Fruit fly (Drosophila melanogaster): ENCODE results near the gene CG9628.
A peak's percentile ranks its signal among the peaks of the same experiment; 100 is the strongest.

The CG9628 gene

DNA sequence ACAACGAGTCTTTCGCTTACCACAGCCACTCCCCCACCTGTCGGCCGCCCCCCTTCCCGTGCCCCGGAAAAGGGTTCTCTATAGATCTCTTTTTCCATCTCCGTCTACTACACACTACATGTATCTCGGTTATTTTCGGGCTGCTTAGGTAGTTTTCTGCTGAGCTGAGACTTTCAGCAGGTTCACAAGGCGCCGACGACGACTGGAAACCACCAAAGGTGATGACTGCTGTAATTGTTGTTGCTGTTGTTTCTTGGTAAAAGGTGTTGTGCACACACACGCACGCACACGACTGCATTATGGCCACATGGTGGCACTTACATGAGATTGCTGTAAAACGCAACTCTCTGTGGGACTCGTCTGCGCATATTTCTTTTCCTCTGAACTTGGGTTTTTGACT, 21.1 kb downstream of the CG9628 start:
- no peak for TF ChIP-seq fd85E (GFP tag; optimal IDR thresholded peaks at IDR 0.05)
- no peak for TF ChIP-seq Sox14 (GFP tag; optimal IDR thresholded peaks at IDR 0.05)
- no peak for TF ChIP-seq Hr38 (GFP tag; optimal IDR thresholded peaks at IDR 0.05)
- TF ChIP-seq dsx (GFP tag; optimal IDR thresholded peaks at IDR 0.05; ENCODE audit: poor library complexity, severe bottlenecking) = peak; percentile 26
- no peak for TF ChIP-seq Eip93F (GFP tag; optimal IDR thresholded peaks at IDR 0.05)
- no peak for TF ChIP-seq CG34406 (GFP tag; optimal IDR thresholded peaks at IDR 0.05)
- peak in 1 of 2 experiments; percentile 33 for TF ChIP-seq ss (GFP tag; optimal IDR thresholded peaks at IDR 0.05)

dm6 chr3L:14645120-14645519, 22.5 kb downstream of the CG9628 start:
- TF ChIP-seq CG11762 (GFP tag; optimal IDR thresholded peaks at IDR 0.05; ENCODE audit: insufficient read depth) (no peak), dsx (GFP tag; optimal IDR thresholded peaks at IDR 0.05; ENCODE audit: poor library complexity, severe bottlenecking) (peak; percentile 58)

- TF ChIP-seq vri (GFP tag; optimal IDR thresholded peaks at IDR 0.05) = peak; percentile 89
- no peak for TF ChIP-seq lz (GFP tag; optimal IDR thresholded peaks at IDR 0.05)
- TF ChIP-seq dsx (GFP tag; optimal IDR thresholded peaks at IDR 0.05; ENCODE audit: poor library complexity, severe bottlenecking) = peak; percentile 11
- peak; percentile 70 for TF ChIP-seq Blimp-1 (GFP tag; optimal IDR thresholded peaks at IDR 0.05)
- TF ChIP-seq Eip78C (GFP tag) = peak; percentile 49
- TF ChIP-seq CG6854 (GFP tag; optimal IDR thresholded peaks at IDR 0.05) = peak; percentile 36
- TF ChIP-seq ss (GFP tag; optimal IDR thresholded peaks at IDR 0.05) = peak in 1 of 2 experiments; percentile 6
- TF ChIP-seq svp (GFP tag) = peak; percentile 66
- TF ChIP-seq acj6 (GFP tag; optimal IDR thresholded peaks at IDR 0.05) = no peak
Observed at dm6 chr3L:14645934-14646333, 23.3 kb downstream of the CG9628 start.

DNA sequence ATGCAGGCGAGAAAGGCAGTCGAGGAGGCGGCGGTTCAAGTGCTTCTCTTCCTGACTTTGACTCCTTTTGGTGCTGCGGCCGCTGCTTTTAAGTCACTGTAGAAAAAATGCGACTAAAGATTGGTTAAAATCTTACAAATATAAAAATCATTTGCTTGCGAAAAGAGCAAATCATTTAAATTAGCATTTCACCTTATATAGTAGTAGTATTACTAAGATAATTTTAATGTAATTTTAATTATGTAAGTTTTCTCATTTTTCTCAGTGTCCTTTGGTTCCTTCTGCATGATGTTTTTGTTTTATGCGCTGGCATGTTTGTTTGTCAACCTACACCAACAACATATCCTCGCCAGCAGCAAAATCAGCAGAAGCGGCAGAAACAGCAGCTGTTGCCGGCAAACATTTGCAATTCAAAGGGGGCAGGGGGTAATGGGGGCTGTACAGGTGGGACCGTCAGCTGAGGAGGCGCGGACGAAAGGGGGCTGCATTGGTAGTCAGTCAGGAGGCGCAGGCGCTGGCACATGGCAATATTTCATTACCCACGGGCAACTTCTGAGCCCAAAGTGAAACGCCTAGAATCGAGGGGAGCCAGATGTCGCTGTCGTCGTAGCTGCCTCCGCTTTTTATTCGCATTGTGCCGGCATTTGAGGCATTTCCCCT, 24.7 kb downstream of the CG9628 start:
- TF ChIP-seq topi (GFP tag; optimal IDR thresholded peaks at IDR 0.05) = peak; percentile 71
- TF ChIP-seq Eip93F (GFP tag; optimal IDR thresholded peaks at IDR 0.05) = peak; percentile 48
- TF ChIP-seq achi (GFP tag; optimal IDR thresholded peaks at IDR 0.05) = peak; percentile 79
- peak; percentile 71 for TF ChIP-seq Met (GFP tag; optimal IDR thresholded peaks at IDR 0.05)
- peak; percentile 60 for TF ChIP-seq net (GFP tag; optimal IDR thresholded peaks at IDR 0.05)
- TF ChIP-seq Ets96B (tag; optimal IDR thresholded peaks at IDR 0.05) = peak; percentile 86
- TF ChIP-seq Hr4 (GFP tag; optimal IDR thresholded peaks at IDR 0.05) = peak; percentile 43
- peak; percentile 57 for TF ChIP-seq Lpt (GFP tag; optimal IDR thresholded peaks at IDR 0.05)
- TF ChIP-seq CG8319 (GFP tag; optimal IDR thresholded peaks at IDR 0.05) = no peak
- TF ChIP-seq Eip78C (GFP tag) = peak; percentile 94
- peak; percentile 49 for TF ChIP-seq CG8632 (GFP tag; optimal IDR thresholded peaks at IDR 0.05)
- TF ChIP-seq Sox102F (GFP tag; optimal IDR thresholded peaks at IDR 0.05) = peak; percentile 59
- peak; percentile 83 for TF ChIP-seq CG8119 (GFP tag; IDR thresholded peaks at IDR 0.05)
- TF ChIP-seq Hr38 (GFP tag; optimal IDR thresholded peaks at IDR 0.05) = no peak
- TF ChIP-seq Gug (GFP tag; IDR thresholded peaks at IDR 0.05) = peak; percentile 64
- peak in 1 of 2 experiments; percentile 59 for TF ChIP-seq salr (GFP tag; optimal IDR thresholded peaks at IDR 0.05)
- TF ChIP-seq CG6276 (GFP tag; optimal IDR thresholded peaks at IDR 0.05) = peak; percentile 23
- no peak for TF ChIP-seq fkh (GFP tag; optimal IDR thresholded peaks at IDR 0.05)
- TF ChIP-seq cyc (GFP tag; optimal IDR thresholded peaks at IDR 0.05) = peak; percentile 53
- peak; percentile 78 for TF ChIP-seq dsx (GFP tag; optimal IDR thresholded peaks at IDR 0.05; ENCODE audit: poor library complexity, severe bottlenecking)
- peak; percentile 37 for TF ChIP-seq CG31627 (GFP tag; optimal IDR thresholded peaks at IDR 0.05)
- peak; percentile 38 for TF ChIP-seq Hr39 (GFP tag; optimal IDR thresholded peaks at IDR 0.05)
- peak; percentile 73 for TF ChIP-seq CG3919 (GFP tag; optimal IDR thresholded peaks at IDR 0.05)
- peak; percentile 83 for TF ChIP-seq CG10631 (GFP tag; optimal IDR thresholded peaks at IDR 0.05)
- TF ChIP-seq Eip75B (GFP tag; optimal IDR thresholded peaks at IDR 0.05) = peak; percentile 53
- peak; percentile 57 for TF ChIP-seq CG1621 (tag; optimal IDR thresholded peaks at IDR 0.05)
- peak; percentile 90 for TF ChIP-seq CG3032 (tag; optimal IDR thresholded peaks at IDR 0.05)
- no peak for TF ChIP-seq CG6854 (GFP tag; optimal IDR thresholded peaks at IDR 0.05)
- TF ChIP-seq CG34406 (GFP tag; optimal IDR thresholded peaks at IDR 0.05) = peak; percentile 57
- peak; percentile 64 for TF ChIP-seq vri (GFP tag; optimal IDR thresholded peaks at IDR 0.05)
- TF ChIP-seq CG11902 (GFP tag; optimal IDR thresholded peaks at IDR 0.05) = peak; percentile 23
- peak; percentile 47 for TF ChIP-seq Blimp-1 (GFP tag; optimal IDR thresholded peaks at IDR 0.05)
- peak; percentile 9 for TF ChIP-seq CG11762 (GFP tag; optimal IDR thresholded peaks at IDR 0.05; ENCODE audit: insufficient read depth)
- TF ChIP-seq esn (GFP tag; optimal IDR thresholded peaks at IDR 0.05) = peak; percentile 77
- TF ChIP-seq CG6808 (GFP tag; optimal IDR thresholded peaks at IDR 0.05) = peak; percentile 62
- TF ChIP-seq CG11294 (GFP tag; IDR thresholded peaks at IDR 0.05) = no peak
- peak; percentile 65 for TF ChIP-seq fd59A (GFP tag; optimal IDR thresholded peaks at IDR 0.05)

Measured in whole organism, prepupa.